Fruit fly (Drosophila melanogaster) whole organism, embryonic: ENCODE measurements around the gene CG34244.

Experiments
- BEAF-32 ChIP-seq: fragments of 200-800 bp; sonication (Bioruptor generic); optimal IDR thresholded peaks from 3 replicates; lab custom pipeline; 2017; ENCODE audit warnings: missing biosample characterization, missing genetic modification characterization, mild to moderate bottlenecking, moderate library complexity, missing genetic modification reagents
- BtbVII ChIP-seq: fragments of 200-800 bp; sonication (Bioruptor generic); optimal IDR thresholded peaks from 3 replicates; lab custom pipeline; 2017; ENCODE audit warnings: missing biosample characterization, mild to moderate bottlenecking, missing genetic modification characterization
- CG11093 ChIP-seq: fragments of 200-800 bp; sonication (Bioruptor generic); IDR thresholded peaks from 3 replicates; pipeline ENCODE4 v1.3.6; 2022; ENCODE audit warnings: missing biosample characterization, missing genetic modification characterization
- CG11504 ChIP-seq: fragments of 200-800 bp; sonication (Bioruptor generic); optimal IDR thresholded peaks from 3 replicates; lab custom pipeline; 2019; ENCODE audit warnings: missing biosample characterization, mild to moderate bottlenecking, missing genetic modification characterization, moderate library complexity
- CG12104 ChIP-seq: fragments of 200-800 bp; sonication (Bioruptor generic); optimal IDR thresholded peaks from 3 replicates; lab custom pipeline; 2016; ENCODE audit warnings: missing biosample characterization, missing genetic modification characterization
- CG12299 ChIP-seq: fragments of 200-800 bp; sonication (Bioruptor generic); optimal IDR thresholded peaks from 2 replicates; lab custom pipeline; 2018; ENCODE audit warnings: missing biosample characterization, mild to moderate bottlenecking, missing genetic modification characterization
- CG12391 ChIP-seq: fragments of 200-800 bp; sonication (Bioruptor generic); optimal IDR thresholded peaks from 3 replicates; lab custom pipeline; 2018; ENCODE audit warnings: missing biosample characterization, mild to moderate bottlenecking, missing genetic modification characterization, moderate library complexity
- CG14014 ChIP-seq: fragments of 200-800 bp; sonication (Bioruptor generic); IDR thresholded peaks from 2 replicates; pipeline ENCODE4 v1.3.6; 2022; ENCODE audit warnings: missing biosample characterization, missing genetic modification characterization
- CG15073 ChIP-seq: fragments of 200-800 bp; sonication (Bioruptor generic); optimal IDR thresholded peaks from 2 replicates; lab custom pipeline; 2016; ENCODE audit warnings: missing biosample characterization, missing genetic modification characterization
- CG18599 ChIP-seq: fragments of 200-800 bp; sonication (Bioruptor generic); optimal IDR thresholded peaks from 3 replicates; lab custom pipeline; 2017; ENCODE audit warnings: missing biosample characterization, missing genetic modification characterization, mild to moderate bottlenecking, moderate library complexity, missing genetic modification reagents
- CG30020 ChIP-seq: fragments of 200-800 bp; optimal IDR thresholded peaks from 2 replicates; lab custom pipeline; 2019; ENCODE audit warnings: missing biosample characterization, mild to moderate bottlenecking, missing genetic modification characterization, moderate library complexity
- CG31388 ChIP-seq: fragments of 200-800 bp; sonication (Bioruptor generic); optimal IDR thresholded peaks from 2 replicates; lab custom pipeline; 2016; ENCODE audit warnings: missing biosample characterization, missing genetic modification characterization
- CG3995 ChIP-seq: fragments of 200-800 bp; sonication (Bioruptor generic); optimal IDR thresholded peaks from 3 replicates; lab custom pipeline; 2016; ENCODE audit warnings: missing biosample characterization, missing genetic modification characterization
- CG4820 ChIP-seq: fragments of 200-800 bp; sonication (Bioruptor generic); optimal IDR thresholded peaks from 3 replicates; lab custom pipeline; 2016; ENCODE audit warnings: missing biosample characterization, missing genetic modification characterization
- CG6654 ChIP-seq: fragments of 200-800 bp; sonication (Bioruptor generic); optimal IDR thresholded peaks from 2 replicates; lab custom pipeline; 2017; ENCODE audit warnings: missing biosample characterization, mild to moderate bottlenecking, missing genetic modification characterization
- CG7839 ChIP-seq: fragments of 200-800 bp; sonication (Bioruptor generic); optimal IDR thresholded peaks from 3 replicates; lab custom pipeline; 2018; ENCODE audit warnings: missing biosample characterization, mild to moderate bottlenecking, missing genetic modification characterization, moderate library complexity
- CG9876 ChIP-seq: fragments of 200-800 bp; sonication (Bioruptor generic); optimal IDR thresholded peaks from 2 replicates; lab custom pipeline; 2016; ENCODE audit warnings: missing biosample characterization, missing genetic modification characterization
- Dek ChIP-seq: fragments of 200-800 bp; sonication (Bioruptor generic); optimal IDR thresholded peaks from 3 replicates; lab custom pipeline; 2019; ENCODE audit warnings: missing biosample characterization, mild to moderate bottlenecking, missing genetic modification characterization, moderate library complexity
- Dfd ChIP-seq, 2 experiments: fragments of >200 bp; optimal IDR thresholded peaks; 2 replicates each; lab custom pipeline; 2017; ENCODE audit warnings: missing biosample characterization in 2 of 2, missing genetic modification characterization in 2 of 2
- Doc2 ChIP-seq: fragments of 200-800 bp; sonication (Bioruptor generic); IDR thresholded peaks from 2 replicates; pipeline ENCODE4 v1.3.6; 2022; ENCODE audit warnings: missing biosample characterization, missing genetic modification characterization
- E2f2 ChIP-seq: fragments of 200-800 bp; sonication (Bioruptor generic); IDR thresholded peaks from 2 replicates; pipeline ENCODE4 v1.3.6; 2022; ENCODE audit warnings: missing biosample characterization, missing genetic modification characterization
- Fer3 ChIP-seq: fragments of 200-800 bp; sonication (Bioruptor generic); optimal IDR thresholded peaks from 2 replicates; lab custom pipeline; 2018; ENCODE audit warnings: missing biosample characterization, mild to moderate bottlenecking, missing genetic modification characterization, moderate library complexity
- Hand ChIP-seq: fragments of 200-800 bp; sonication (Bioruptor generic); optimal IDR thresholded peaks from 2 replicates; lab custom pipeline; 2017; ENCODE audit warnings: mild to moderate bottlenecking, missing biosample characterization, missing genetic modification reagents, missing genetic modification characterization
- HmgD ChIP-seq: fragments of 200-800 bp; sonication (Bioruptor generic); optimal IDR thresholded peaks from 3 replicates; lab custom pipeline; 2016; ENCODE audit warnings: missing biosample characterization, missing genetic modification characterization
- MBD-R2 ChIP-seq: fragments of 200-800 bp; sonication (Bioruptor generic); IDR thresholded peaks from 2 replicates; pipeline ENCODE4 v1.3.6; 2022; ENCODE audit warnings: missing biosample characterization, missing genetic modification characterization
- Pdp1 ChIP-seq, 2 experiments: fragments of 200-800 bp; sonication (Bioruptor generic); optimal IDR thresholded peaks; 3 replicates each; lab custom pipeline; 2016; ENCODE audit warnings: missing biosample characterization in 2 of 2, missing genetic modification characterization in 2 of 2, mild to moderate bottlenecking in 1 of 2, moderate library complexity in 1 of 2
- Sox102F ChIP-seq: fragments of 200-800 bp; sonication (Bioruptor generic); optimal IDR thresholded peaks from 2 replicates; lab custom pipeline; 2018; ENCODE audit warnings: missing biosample characterization, mild to moderate bottlenecking, missing genetic modification characterization, moderate library complexity
- Spps ChIP-seq: fragments of 200-800 bp; sonication (Bioruptor generic); optimal IDR thresholded peaks from 2 replicates; lab custom pipeline; 2018; ENCODE audit warnings: missing biosample characterization, mild to moderate bottlenecking, missing genetic modification characterization
- TFAM ChIP-seq: fragments of 200-800 bp; sonication (Bioruptor generic); optimal IDR thresholded peaks from 2 replicates; lab custom pipeline; 2017; ENCODE audit warnings: missing biosample characterization, missing genetic modification characterization, inconsistent platforms
- aop ChIP-seq: fragments of 200-800 bp; sonication (Bioruptor generic); IDR thresholded peaks from 2 replicates; pipeline ENCODE4 v1.3.6; 2022; ENCODE audit warnings: missing biosample characterization, missing genetic modification characterization
- ap ChIP-seq: fragments of 200-800 bp; sonication (Bioruptor generic); IDR thresholded peaks from 2 replicates; pipeline ENCODE4 v1.3.6; 2022; ENCODE audit warnings: missing biosample characterization, missing genetic modification characterization
- bsh ChIP-seq, 2 experiments: fragments of 200-800 bp; sonication (Bioruptor generic); optimal IDR thresholded peaks; 2 replicates each; lab custom pipeline; 2017 to 2018; ENCODE audit warnings: mild to moderate bottlenecking in 2 of 2, missing biosample characterization in 2 of 2, missing genetic modification characterization in 2 of 2, moderate library complexity in 1 of 2
- da ChIP-seq: fragments of 200-800 bp; sonication (Bioruptor generic); optimal IDR thresholded peaks from 2 replicates; lab custom pipeline; 2016; ENCODE audit warnings: missing biosample characterization, missing genetic modification characterization
- disco-r ChIP-seq: fragments of 200-800 bp; sonication (Bioruptor generic); optimal IDR thresholded peaks from 2 replicates; lab custom pipeline; 2016; ENCODE audit warnings: missing biosample characterization, missing genetic modification characterization
- emc ChIP-seq: fragments of 200-800 bp; sonication (Bioruptor generic); optimal IDR thresholded peaks from 2 replicates; lab custom pipeline; 2016; ENCODE audit warnings: missing biosample characterization, missing genetic modification characterization
- fru ChIP-seq: fragments of >200 bp; optimal IDR thresholded peaks from 2 replicates; lab custom pipeline; 2017
- gcm2 ChIP-seq: fragments of 200-800 bp; sonication (Bioruptor generic); optimal IDR thresholded peaks from 2 replicates; lab custom pipeline; 2016; ENCODE audit warnings: missing biosample characterization, missing genetic modification characterization
- hb ChIP-seq: fragments of 200-800 bp; sonication (Bioruptor generic); IDR thresholded peaks from 3 replicates; pipeline ENCODE4 v1.3.6; 2022; ENCODE audit warnings: missing biosample characterization, missing genetic modification characterization; ENCODE audit not compliant: partially characterized antibody
- hth ChIP-seq: fragments of >200 bp; optimal IDR thresholded peaks from 2 replicates; lab custom pipeline; 2017; ENCODE audit warnings: inconsistent platforms
- lola ChIP-seq, 3 experiments: fragments of >200 bp in 2 of 3; fragments of 200-800 bp in 1 of 3; sonication (Bioruptor generic) in 1 of 3; optimal IDR thresholded peaks; 2 replicates each; lab custom pipeline; 2017 to 2019; ENCODE audit warnings: missing biosample characterization in 3 of 3, missing genetic modification characterization in 3 of 3, mild to moderate bottlenecking in 1 of 3, moderate library complexity in 1 of 3
- pb ChIP-seq: fragments of 200-800 bp; sonication (Bioruptor generic); optimal IDR thresholded peaks from 3 replicates; lab custom pipeline; 2016; ENCODE audit warnings: missing biosample characterization, missing genetic modification characterization
- pita ChIP-seq: fragments of 200-800 bp; sonication (Bioruptor generic); optimal IDR thresholded peaks from 2 replicates; lab custom pipeline; 2017; ENCODE audit warnings: missing biosample characterization, mild to moderate bottlenecking, missing genetic modification characterization
- psq ChIP-seq: fragments of 200-800 bp; sonication (Bioruptor generic); optimal IDR thresholded peaks from 2 replicates; lab custom pipeline; 2017; ENCODE audit warnings: missing biosample characterization, missing genetic modification characterization
- row ChIP-seq: fragments of 200-800 bp; sonication (Bioruptor generic); IDR thresholded peaks from 3 replicates; pipeline ENCODE4 v1.3.6; 2022; ENCODE audit warnings: missing biosample characterization, missing genetic modification characterization
- sens ChIP-seq: fragments of 200-800 bp; sonication (Bioruptor generic); peaks from one replicate; lab custom pipeline; 2016; ENCODE audit warnings: missing biosample characterization, missing genetic modification characterization
- sens-2 ChIP-seq: fragments of 200-800 bp; sonication (Bioruptor generic); IDR thresholded peaks from 2 replicates; pipeline ENCODE4 v1.3.6; 2022; ENCODE audit warnings: missing biosample characterization, missing genetic modification characterization
- sim ChIP-seq: fragments of 200-800 bp; sonication (Bioruptor generic); IDR thresholded peaks from 2 replicates; pipeline ENCODE4 v1.3.6; 2022; ENCODE audit warnings: missing biosample characterization, missing genetic modification characterization
- sna ChIP-seq: fragments of 200-800 bp; sonication (Bioruptor generic); IDR thresholded peaks from 2 replicates; pipeline ENCODE4 v1.3.6; 2022; ENCODE audit warnings: missing biosample characterization, missing genetic modification characterization; ENCODE audit not compliant: partially characterized antibody
- tgo ChIP-seq: fragments of 200-800 bp; sonication (Bioruptor generic); IDR thresholded peaks from 3 replicates; pipeline ENCODE4 v1.3.6; 2022; ENCODE audit warnings: missing biosample characterization, missing genetic modification characterization
- vvl ChIP-seq: fragments of 200-800 bp; sonication (Bioruptor generic); IDR thresholded peaks from 2 replicates; pipeline ENCODE4 v1.3.6; 2022; ENCODE audit warnings: missing biosample characterization, missing genetic modification characterization
- yki ChIP-seq: fragments of >200 bp; optimal IDR thresholded peaks from 3 replicates; lab custom pipeline; 2018
- zfh1 ChIP-seq: fragments of 200-800 bp; sonication (Bioruptor generic); IDR thresholded peaks from 3 replicates; pipeline ENCODE4 v1.3.6; 2022; ENCODE audit warnings: missing biosample characterization, missing genetic modification characterization

The CG34244 gene

dm6 chr3L:14217677-14218254 lies 18.0 kb downstream of the CG34244 start, which contains the start of gene CG7768 (continued):
- TF ChIP-seq CG9876 (GFP tag; lab: Kevin White, UChicago) (peak; percentile 2), gcm2 (GFP tag; lab: Kevin White, UChicago) (no peak), Hand (no peak), sim (no peak), sens-2 (GFP tag; lab: Robert Waterston, UW) (no peak), pb (no peak), vvl (GFP tag; lab: Robert Waterston, UW) (no peak), fru (no peak), CG7839 (tag; lab: Kevin White, UChicago) (peak; percentile 47), psq (GFP tag; lab: Kevin White, UChicago) (no peak), CG14014 (GFP tag; lab: Robert Waterston, UW) (peak; percentile 65; the same call in 1 of the 2 replicates), tgo (GFP tag; lab: Robert Waterston, UW) (no peak), zfh1 (GFP tag; lab: Robert Waterston, UW) (no peak), TFAM (no peak), HmgD (no peak), ap (GFP tag; lab: Robert Waterston, UW) (no peak), CG12299 (peak; percentile 63), Dek (tag; lab: Kevin White, UChicago) (peak; percentile 58), CG6654 (GFP tag; lab: Kevin White, UChicago) (no peak), disco-r (GFP tag; lab: Kevin White, UChicago) (peak; percentile 47), Fer3 (tag; lab: Kevin White, UChicago) (peak; percentile 66), Sox102F (GFP tag; lab: Kevin White, UChicago) (no peak), yki (lab: Kevin White, UChicago) (no peak), CG30020 (tag; lab: Kevin White, UChicago) (no peak), Spps (tag; lab: Kevin White, UChicago) (no peak), CG12391 (tag; lab: Kevin White, UChicago) (peak; percentile 2), sens (GFP tag; lab: Kevin White, UChicago) (peak; percentile 67), CG31388 (GFP tag; lab: Kevin White, UChicago) (no peak), Dfd (GFP tag; optimal IDR thresholded peaks at IDR 0.05; lab: Kevin White, UChicago) (no peak), da (GFP tag; lab: Kevin White, UChicago) (no peak), Doc2 (GFP tag; lab: Robert Waterston, UW) (no peak), CG15073 (no peak), aop (GFP tag; lab: Robert Waterston, UW) (no peak), BtbVII (GFP tag; lab: Kevin White, UChicago) (peak; percentile 79), lola (GFP tag; optimal IDR thresholded peaks at IDR 0.05; lab: Kevin White, UChicago) (no peak), E2f2 (GFP tag; lab: Robert Waterston, UW) (peak; percentile 47; the same call in 1 of the 2 replicates), hth (lab: Kevin White, UChicago) (no peak), CG11504 (peak; percentile 58), Pdp1 (GFP tag; optimal IDR thresholded peaks at IDR 0.05; lab: Kevin White, UChicago) (peak; percentile 2 to 35), CG18599 (peak; percentile 79), sna (GFP tag; lab: Robert Waterston, UW) (no peak), CG12104 (GFP tag; lab: Kevin White, UChicago) (peak; percentile 41), MBD-R2 (GFP tag; lab: Robert Waterston, UW) (peak; percentile 24; the same call in 1 of the 2 replicates), hb (GFP tag; lab: Robert Waterston, UW) (no peak), emc (peak; percentile 28), bsh (GFP tag; optimal IDR thresholded peaks at IDR 0.05; lab: Kevin White, UChicago) (no peak), pita (GFP tag; lab: Kevin White, UChicago) (no peak), BEAF-32 (no peak), CG11093 (GFP tag; lab: Robert Waterston, UW) (no peak), row (no peak), CG3995 (GFP tag; lab: Kevin White, UChicago) (peak; percentile 16), CG4820 (GFP tag; lab: Kevin White, UChicago) (no peak)
